Worm (Caenorhabditis elegans): ENCODE measurements around the gene str-37.

Gene str-37

ce11 chrV:13320676-13321075, 6.9 kb upstream of the str-37 start, which contains the start of gene srh-15:
TSS of gene srh-15 (plus strand) at chrV:13320976.
- no peak for TF ChIP-seq ref-1 (GFP tag; conservative IDR thresholded peaks at IDR 0.05)
- TF ChIP-seq tab-1 (GFP tag; IDR thresholded peaks at IDR 0.05): no peak
- no peak for TF ChIP-seq klf-2 (GFP tag; conservative IDR thresholded peaks at IDR 0.05)
- TF ChIP-seq ztf-23 (GFP tag; IDR thresholded peaks at IDR 0.05): no peak
- no peak for TF ChIP-seq flt-1 (GFP tag; IDR thresholded peaks at IDR 0.05)
- TF ChIP-seq cog-1 (tag; optimal IDR thresholded peaks at IDR 0.05): no peak
- no peak for TF ChIP-seq T22C8.4 (GFP tag; IDR thresholded peaks at IDR 0.05)
- no peak for TF ChIP-seq ztf-29 (GFP tag; IDR thresholded peaks at IDR 0.05)
- TF ChIP-seq med-1 (GFP tag; optimal IDR thresholded peaks at IDR 0.05; ENCODE audit: insufficient read depth): no peak

- TF ChIP-seq cog-1 (tag; optimal IDR thresholded peaks at IDR 0.05): no peak
- no peak for TF ChIP-seq flt-1 (GFP tag; IDR thresholded peaks at IDR 0.05)
- no peak for TF ChIP-seq T22C8.4 (GFP tag; IDR thresholded peaks at IDR 0.05)
- no peak for TF ChIP-seq ztf-23 (GFP tag; IDR thresholded peaks at IDR 0.05)
- no peak for TF ChIP-seq ref-1 (GFP tag; conservative IDR thresholded peaks at IDR 0.05)
- TF ChIP-seq med-1 (GFP tag; optimal IDR thresholded peaks at IDR 0.05; ENCODE audit: insufficient read depth): no peak
- TF ChIP-seq tab-1 (GFP tag; IDR thresholded peaks at IDR 0.05): no peak
- no peak for TF ChIP-seq ztf-29 (GFP tag; IDR thresholded peaks at IDR 0.05)
- no peak for TF ChIP-seq klf-2 (GFP tag; conservative IDR thresholded peaks at IDR 0.05)
Observed at ce11 chrV:13324933-13325760, 2.4 kb upstream of the str-37 start, which contains the start of gene C50B6.7. TSS of gene C50B6.7 (minus strand) at chrV:13324983.

- TF ChIP-seq ztf-23 (GFP tag; IDR thresholded peaks at IDR 0.05) (no peak), ref-1 (GFP tag; conservative IDR thresholded peaks at IDR 0.05) (no peak), med-1 (GFP tag; optimal IDR thresholded peaks at IDR 0.05; ENCODE audit: insufficient read depth) (no peak), ztf-29 (GFP tag; IDR thresholded peaks at IDR 0.05) (no peak), flt-1 (GFP tag; IDR thresholded peaks at IDR 0.05) (no peak), T22C8.4 (GFP tag; IDR thresholded peaks at IDR 0.05) (no peak), klf-2 (GFP tag; conservative IDR thresholded peaks at IDR 0.05) (no peak), cog-1 (tag; optimal IDR thresholded peaks at IDR 0.05) (no peak), tab-1 (GFP tag; IDR thresholded peaks at IDR 0.05) (no peak)
Observed at ce11 chrV:13330919-13331318, 3.4 kb downstream of the str-37 start, which contains the start of gene nhr-129. TSS of gene nhr-129 (minus strand) at chrV:13331019.

- no peak for TF ChIP-seq flt-1 (GFP tag; IDR thresholded peaks at IDR 0.05)
Observed at ce11 chrV:13333386-13334180, 6.0 kb downstream of the str-37 start, which contains the start of gene nhr-168. TSS of gene nhr-168 (minus strand) at chrV:13333871.

DNA sequence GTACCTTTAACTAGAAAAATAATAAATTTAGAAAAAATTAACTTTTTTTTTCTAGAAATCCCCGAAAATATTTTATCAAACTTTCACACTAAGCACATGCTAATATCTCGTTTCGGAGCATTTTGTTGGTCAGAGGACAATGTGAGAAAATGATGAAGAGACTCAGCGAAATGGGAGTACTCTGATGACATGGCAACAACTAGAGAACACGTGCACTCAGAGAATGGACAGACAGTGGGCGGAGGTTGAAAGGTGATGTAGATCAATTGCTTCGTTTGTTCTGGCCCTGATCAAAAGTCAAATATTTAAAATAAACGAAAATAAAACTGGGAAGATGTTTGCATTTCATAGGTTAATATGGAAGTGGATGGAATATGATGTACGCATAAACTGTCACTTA, 6.9 kb downstream of the str-37 start:
- TF ChIP-seq tab-1 (GFP tag; IDR thresholded peaks at IDR 0.05) (no peak), ztf-23 (GFP tag; IDR thresholded peaks at IDR 0.05) (no peak), cog-1 (tag; optimal IDR thresholded peaks at IDR 0.05) (no peak), flt-1 (GFP tag; IDR thresholded peaks at IDR 0.05) (no peak), med-1 (GFP tag; optimal IDR thresholded peaks at IDR 0.05; ENCODE audit: insufficient read depth) (no peak), ztf-29 (GFP tag; IDR thresholded peaks at IDR 0.05) (no peak), klf-2 (GFP tag; conservative IDR thresholded peaks at IDR 0.05) (no peak), T22C8.4 (GFP tag; IDR thresholded peaks at IDR 0.05) (no peak), ref-1 (GFP tag; conservative IDR thresholded peaks at IDR 0.05) (no peak)

DNA sequence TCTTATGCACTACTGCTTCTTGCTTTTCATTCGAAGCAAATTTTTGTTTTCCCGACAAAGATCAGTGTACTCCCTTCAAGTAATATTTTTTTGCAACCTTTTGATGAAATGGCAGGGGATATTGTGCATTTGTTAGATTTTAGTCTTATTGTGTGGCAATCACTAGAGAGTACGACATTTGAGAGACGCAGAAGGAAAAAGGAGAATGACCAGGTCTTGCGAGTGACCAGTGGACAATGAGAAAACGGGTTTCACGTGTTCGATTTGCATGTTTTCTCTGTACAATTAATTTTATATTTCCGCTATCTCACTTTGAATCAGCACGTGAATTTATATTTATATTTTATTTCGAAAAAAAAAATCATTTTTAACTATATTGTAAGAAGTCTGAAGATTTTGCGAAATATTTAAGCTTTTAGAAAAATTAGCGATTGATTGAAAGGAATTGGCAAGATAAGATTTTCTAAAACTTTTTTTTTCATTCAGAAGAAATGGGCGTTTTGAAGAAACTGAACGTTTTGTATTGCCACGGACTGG, 8.4 kb downstream of the str-37 start, which contains the start of gene C50B6.9:
Gene C50B6.9 (plus strand): TSS at position 487 of the 537 bp plus-strand sequence.
- no peak for TF ChIP-seq ref-1 (GFP tag; conservative IDR thresholded peaks at IDR 0.05)
- no peak for TF ChIP-seq T22C8.4 (GFP tag; IDR thresholded peaks at IDR 0.05)
- TF ChIP-seq flt-1 (GFP tag; IDR thresholded peaks at IDR 0.05): no peak
- TF ChIP-seq klf-2 (GFP tag; conservative IDR thresholded peaks at IDR 0.05): no peak
- no peak for TF ChIP-seq ztf-29 (GFP tag; IDR thresholded peaks at IDR 0.05)
- TF ChIP-seq tab-1 (GFP tag; IDR thresholded peaks at IDR 0.05): no peak
- TF ChIP-seq cog-1 (tag; optimal IDR thresholded peaks at IDR 0.05): no peak
- no peak for TF ChIP-seq med-1 (GFP tag; optimal IDR thresholded peaks at IDR 0.05; ENCODE audit: insufficient read depth)
- no peak for TF ChIP-seq ztf-23 (GFP tag; IDR thresholded peaks at IDR 0.05)

DNA sequence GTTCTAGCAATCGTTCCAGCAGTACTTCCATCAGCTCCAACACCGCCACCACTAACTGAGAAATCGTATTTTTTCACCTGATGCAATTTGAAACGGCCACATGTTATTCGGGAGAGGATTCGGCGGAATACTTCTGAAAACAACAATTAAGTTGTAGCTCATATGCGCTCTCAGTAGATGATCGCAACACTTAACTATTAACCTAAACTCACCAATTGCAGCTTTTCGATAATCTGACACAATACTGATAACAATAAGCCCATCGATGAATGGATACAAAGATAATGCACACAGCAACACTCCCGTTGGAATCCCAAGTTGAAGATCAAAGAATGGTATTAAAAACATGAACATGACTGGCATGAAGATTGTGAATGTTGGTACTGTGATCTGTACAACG, 10.5 kb downstream of the str-37 start:
- no peak for TF ChIP-seq flt-1 (GFP tag; IDR thresholded peaks at IDR 0.05)

ce11 chrV:13339633-13340290, 12.2 kb downstream of the str-37 start, which contains the start of the genes str-4 and lgc-48:
TSS of gene str-4 (minus strand) at chrV:13339733.
TSS of gene lgc-48 (plus strand) at chrV:13340240.
- TF ChIP-seq klf-2 (GFP tag; conservative IDR thresholded peaks at IDR 0.05) (no peak), ref-1 (GFP tag; conservative IDR thresholded peaks at IDR 0.05) (no peak), tab-1 (GFP tag; IDR thresholded peaks at IDR 0.05) (no peak), T22C8.4 (GFP tag; IDR thresholded peaks at IDR 0.05) (no peak), ztf-29 (GFP tag; IDR thresholded peaks at IDR 0.05) (no peak), med-1 (GFP tag; optimal IDR thresholded peaks at IDR 0.05; ENCODE audit: insufficient read depth) (no peak), ztf-23 (GFP tag; IDR thresholded peaks at IDR 0.05) (no peak), flt-1 (GFP tag; IDR thresholded peaks at IDR 0.05) (no peak), cog-1 (tag; optimal IDR thresholded peaks at IDR 0.05) (no peak)

ce11 chrV:13342235-13342634, 14.7 kb downstream of the str-37 start:
- TF ChIP-seq ztf-29 (GFP tag; IDR thresholded peaks at IDR 0.05) (no peak), ztf-23 (GFP tag; IDR thresholded peaks at IDR 0.05) (no peak), klf-2 (GFP tag; conservative IDR thresholded peaks at IDR 0.05) (no peak)

Measured in whole organism, midembryonic.